Worm (Caenorhabditis elegans): Measurements from ENCODE around the gene lbp-8.

DNA sequence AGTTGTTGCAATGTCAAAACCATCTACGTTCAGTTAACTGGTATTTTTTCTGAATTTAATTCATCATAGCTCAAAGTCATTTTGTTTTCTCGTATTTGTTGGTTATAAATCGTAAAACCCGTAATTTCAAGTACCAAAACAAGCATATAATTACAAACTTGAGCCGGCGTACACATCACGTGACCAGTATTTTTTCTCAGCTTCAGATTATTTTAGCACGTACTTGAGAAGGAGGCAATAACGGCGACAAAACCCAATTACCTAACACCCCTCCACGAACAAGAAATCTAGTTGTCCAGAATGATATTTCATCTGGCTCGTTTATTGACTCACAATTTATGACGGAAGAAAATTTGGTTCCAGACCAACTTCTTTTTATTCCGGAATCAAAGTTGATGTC lies 31.7 kb upstream of the lbp-8 start, which contains the start of gene srx-135:
- TF ChIP-seq lsy-2 (tag; optimal IDR thresholded peaks at IDR 0.05) (no peak), unc-39 (tag; optimal IDR thresholded peaks at IDR 0.05) (no peak), skn-1 (tag; optimal IDR thresholded peaks at IDR 0.05) (no peak), dmd-8 (GFP tag; IDR thresholded peaks at IDR 0.05) (no peak), Y75B8A.6 (GFP tag; IDR thresholded peaks at IDR 0.05) (no peak), F44E2.7 (GFP tag; IDR thresholded peaks at IDR 0.05) (no peak)

Measured in whole organism, L4 larva.